Worm (Caenorhabditis elegans): ENCODE results near the gene Y38C1AA.12.

The Y38C1AA.12 gene

ce11 chrIV:240257-240754 is 48.2 kb downstream of the Y38C1AA.12 start, which contains the start of the genes fnta-1 and cogc-8:
Gene fnta-1 (minus strand): TSS chrIV:240307.
Gene cogc-8 (plus strand): TSS chrIV:240451.
- TF ChIP-seq snpc-4 (tag; optimal IDR thresholded peaks at IDR 0.05) (no peak), mep-1 (tag; optimal IDR thresholded peaks at IDR 0.05) (no peak), ceh-83 (GFP tag; optimal IDR thresholded peaks at IDR 0.05) (no peak), bed-3 (GFP tag; optimal IDR thresholded peaks at IDR 0.05) (no peak), ces-1 (GFP tag; optimal IDR thresholded peaks at IDR 0.05) (peak; percentile 37), elt-1 (tag; optimal IDR thresholded peaks at IDR 0.05; ENCODE audit: borderline replicate concordance, insufficient read depth) (no peak), blmp-1 (tag; optimal IDR thresholded peaks at IDR 0.05) (no peak), flh-1 (GFP tag; optimal IDR thresholded peaks at IDR 0.05) (no peak), mls-2 (tag; optimal IDR thresholded peaks at IDR 0.05) (no peak), mab-5 (tag; optimal IDR thresholded peaks at IDR 0.05) (no peak), nhr-2 (tag; optimal IDR thresholded peaks at IDR 0.05) (no peak), unc-39 (tag; optimal IDR thresholded peaks at IDR 0.05) (no peak), lin-13 (tag; optimal IDR thresholded peaks at IDR 0.05) (peak; percentile 3), hlh-1 (tag; optimal IDR thresholded peaks at IDR 0.05) (no peak), lsy-2 (tag; optimal IDR thresholded peaks at IDR 0.05) (peak; percentile 32), nhr-237 (tag; optimal IDR thresholded peaks at IDR 0.05) (no peak), sem-2 (GFP tag; optimal IDR thresholded peaks at IDR 0.05) (no peak), ham-2 (GFP tag; optimal IDR thresholded peaks at IDR 0.05) (no peak)

ce11 chrIV:244278-244677 is 52.2 kb downstream of the Y38C1AA.12 start:
- TF ChIP-seq zip-8 (tag; optimal IDR thresholded peaks at IDR 0.05) (peak; percentile 86), ceh-39 (tag; optimal IDR thresholded peaks at IDR 0.05) (no peak), unc-39 (tag; optimal IDR thresholded peaks at IDR 0.05) (no peak), mep-1 (tag; optimal IDR thresholded peaks at IDR 0.05) (no peak), lin-13 (tag; optimal IDR thresholded peaks at IDR 0.05) (no peak)

Data from whole organism, mixed stage, embryonic.